Fruit fly (Drosophila melanogaster) whole organism, adult: ENCODE results near the gene CG5646.

ENCODE experiments used
- CG11617 ChIP-seq: fragments of 200-800 bp; sonication (Bioruptor generic); optimal IDR thresholded peaks from 2 replicates; lab custom pipeline; 2017; ENCODE audit warnings: mild to moderate bottlenecking, missing biosample characterization, missing genetic modification reagents, missing genetic modification characterization
- CG12768 ChIP-seq: fragments of 200-800 bp; sonication (Bioruptor generic); optimal IDR thresholded peaks from 2 replicates; lab custom pipeline; 2017; ENCODE audit warnings: missing biosample characterization, missing genetic modification characterization, mild to moderate bottlenecking, moderate library complexity, missing genetic modification reagents
- CG14711 ChIP-seq: fragments of 200-800 bp; sonication (Bioruptor generic); optimal IDR thresholded peaks from 2 replicates; lab custom pipeline; 2018; ENCODE audit warnings: missing biosample characterization, mild to moderate bottlenecking, missing genetic modification characterization, moderate library complexity
- CG1620 ChIP-seq: fragments of 200-800 bp; sonication (Bioruptor generic); optimal IDR thresholded peaks from 2 replicates; lab custom pipeline; 2016; ENCODE audit warnings: missing biosample characterization, missing genetic modification characterization
- CG33017 ChIP-seq: fragments of 200-800 bp; sonication (Bioruptor generic); optimal IDR thresholded peaks from 2 replicates; lab custom pipeline; 2018; ENCODE audit warnings: missing biosample characterization, mild to moderate bottlenecking, missing genetic modification characterization, moderate library complexity
- CG5204 ChIP-seq: fragments of 200-800 bp; sonication (Bioruptor generic); optimal IDR thresholded peaks from 2 replicates; lab custom pipeline; 2016; ENCODE audit warnings: missing biosample characterization, missing genetic modification characterization
- CG7045 ChIP-seq: fragments of 200-800 bp; sonication (Bioruptor generic); optimal IDR thresholded peaks from 2 replicates; lab custom pipeline; 2017; ENCODE audit warnings: missing biosample characterization, mild to moderate bottlenecking, missing genetic modification characterization
- CG7101 ChIP-seq: fragments of 200-800 bp; sonication (Bioruptor generic); optimal IDR thresholded peaks from 2 replicates; lab custom pipeline; 2018; ENCODE audit warnings: missing biosample characterization, mild to moderate bottlenecking, missing genetic modification characterization, moderate library complexity
- Crg-1 ChIP-seq: fragments of 200-800 bp; sonication (Bioruptor generic); optimal IDR thresholded peaks from 2 replicates; lab custom pipeline; 2016; ENCODE audit warnings: missing biosample characterization, missing genetic modification characterization
- Hr96 ChIP-seq: fragments of 200-800 bp; sonication (Bioruptor generic); optimal IDR thresholded peaks from 2 replicates; lab custom pipeline; 2016; ENCODE audit warnings: missing biosample characterization, missing genetic modification characterization
- Mnt ChIP-seq: fragments of 200-800 bp; sonication (Bioruptor generic); optimal IDR thresholded peaks from 2 replicates; lab custom pipeline; 2016; ENCODE audit warnings: missing biosample characterization, mild to moderate bottlenecking, missing genetic modification characterization
- bab1 ChIP-seq: fragments of 200-800 bp; sonication (Bioruptor generic); optimal IDR thresholded peaks from 3 replicates; lab custom pipeline; 2019; ENCODE audit warnings: missing biosample characterization, mild to moderate bottlenecking, missing genetic modification characterization, moderate library complexity
- cic ChIP-seq: fragments of 200-800 bp; sonication (Bioruptor generic); optimal IDR thresholded peaks from 2 replicates; lab custom pipeline; 2017; ENCODE audit warnings: missing biosample characterization, mild to moderate bottlenecking, missing genetic modification characterization, moderate library complexity
- cnc ChIP-seq, 2 experiments: fragments of >200 bp; optimal IDR thresholded peaks; 2 replicates each; lab custom pipeline; 2017
- kay ChIP-seq: fragments of 200-800 bp; sonication (Bioruptor generic); peaks from one replicate; lab custom pipeline; 2016; ENCODE audit warnings: missing biosample characterization, missing genetic modification characterization, borderline replicate concordance
- ovo ChIP-seq: fragments of 200-800 bp; sonication (Bioruptor generic); optimal IDR thresholded peaks from 2 replicates; lab custom pipeline; 2016; ENCODE audit warnings: missing biosample characterization, missing genetic modification characterization
- pad ChIP-seq: fragments of 200-800 bp; sonication (Bioruptor generic); optimal IDR thresholded peaks from 3 replicates; lab custom pipeline; 2017; ENCODE audit warnings: missing biosample characterization, missing genetic modification characterization, mild to moderate bottlenecking, moderate library complexity, missing genetic modification reagents
- tj ChIP-seq: fragments of 200-800 bp; sonication (Bioruptor generic); optimal IDR thresholded peaks from 3 replicates; lab custom pipeline; 2017; ENCODE audit warnings: missing biosample characterization, mild to moderate bottlenecking, missing genetic modification characterization, moderate library complexity
- toe ChIP-seq: fragments of 200-800 bp; sonication (Bioruptor generic); optimal IDR thresholded peaks from 2 replicates; lab custom pipeline; 2016; ENCODE audit warnings: missing biosample characterization, missing genetic modification characterization

Gene CG5646

DNA sequence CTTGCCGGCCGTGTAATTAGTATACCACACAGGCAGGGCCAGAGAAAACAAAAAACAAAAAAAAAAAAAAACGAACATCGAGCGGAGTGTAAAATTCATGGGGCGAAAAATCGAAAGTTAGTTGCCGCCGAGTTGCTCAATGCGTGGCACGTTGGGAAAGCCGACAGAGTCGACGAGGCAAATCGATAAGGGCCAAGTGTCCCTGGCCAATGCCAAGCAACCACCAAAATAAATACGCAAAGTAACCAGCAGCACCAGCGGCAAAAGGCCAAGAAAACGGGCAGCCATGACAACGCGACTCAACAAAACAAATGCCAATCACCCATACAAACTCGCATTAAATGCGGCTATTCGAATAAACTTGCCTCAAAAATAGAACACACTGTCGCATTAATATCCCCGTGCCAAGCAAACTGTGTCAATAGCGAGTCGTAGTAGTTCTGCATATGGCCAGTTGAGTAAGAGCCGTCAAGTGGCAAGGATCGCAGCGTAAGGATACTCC is 40.7 kb downstream of the CG5646 start, which contains the start of gene CG12885:
Gene CG12885 (plus strand): TSS at position 452 of the 502 bp plus-strand sequence.
- TF ChIP-seq Hr96 = no peak
- TF ChIP-seq CG7045 (GFP tag; lab: Kevin White, UChicago) = no peak
- no peak for TF ChIP-seq pad (GFP tag; lab: Kevin White, UChicago)
- no peak for TF ChIP-seq bab1 (GFP tag; lab: Kevin White, UChicago)
- TF ChIP-seq CG1620 (GFP tag; lab: Kevin White, UChicago) = no peak

DNA sequence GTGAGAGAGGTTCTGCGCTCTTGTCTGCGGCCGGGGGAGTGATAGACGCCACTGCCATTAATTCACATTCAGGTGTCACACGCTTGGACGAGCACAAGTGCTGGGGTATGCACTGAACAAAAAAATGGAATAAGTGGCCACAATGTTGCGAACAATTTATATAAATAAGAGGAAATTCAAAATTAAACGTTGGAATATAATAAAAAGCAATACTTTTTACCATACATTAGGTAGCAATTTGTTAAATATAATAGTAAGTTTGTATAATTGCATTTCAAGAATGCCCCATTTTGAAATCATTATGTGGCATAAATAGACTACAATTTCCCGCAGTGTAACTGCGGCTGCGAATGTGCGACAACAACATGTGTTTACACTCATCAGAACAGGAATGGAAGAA is 41.2 kb downstream of the CG5646 start:
- no peak for TF ChIP-seq CG5204 (GFP tag; lab: Kevin White, UChicago)
- no peak for TF ChIP-seq cic
- no peak for TF ChIP-seq Crg-1 (GFP tag; lab: Kevin White, UChicago)
- no peak for TF ChIP-seq CG33017
- no peak for TF ChIP-seq ovo
- TF ChIP-seq CG11617 (GFP tag; lab: Kevin White, UChicago) = no peak
- TF ChIP-seq cnc (optimal IDR thresholded peaks at IDR 0.05; lab: Kevin White, UChicago) = no peak
- TF ChIP-seq CG1620 (GFP tag; lab: Kevin White, UChicago) = no peak
- TF ChIP-seq toe (GFP tag; lab: Kevin White, UChicago) = no peak
- TF ChIP-seq tj = no peak

DNA sequence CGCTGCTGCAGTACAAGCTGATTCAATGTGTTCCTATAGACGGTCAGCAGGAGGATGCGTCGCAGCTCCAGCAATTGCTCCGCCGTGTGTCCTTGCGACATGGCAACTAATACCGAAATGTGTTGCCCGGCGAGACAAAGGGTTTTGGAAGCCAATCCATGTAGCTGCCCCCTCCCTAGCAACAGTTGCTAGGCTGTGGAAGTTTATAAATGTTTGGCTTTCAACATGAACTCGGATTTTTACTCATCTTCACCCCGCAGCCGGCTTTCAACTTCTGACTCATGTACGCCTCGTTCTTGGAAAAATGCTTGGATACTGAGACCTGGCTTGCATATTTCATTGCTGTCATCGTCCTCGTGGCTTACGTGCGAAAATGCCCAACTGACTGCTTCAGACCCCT is 44.0 kb downstream of the CG5646 start, which contains the start of gene CG13972:
Gene CG13972 (minus strand): TSS at position 101 of the 400 bp plus-strand sequence.
- TF ChIP-seq CG12768 (GFP tag; lab: Kevin White, UChicago) (no peak), toe (GFP tag; lab: Kevin White, UChicago) (no peak), cic (no peak), bab1 (GFP tag; lab: Kevin White, UChicago) (no peak), Crg-1 (GFP tag; lab: Kevin White, UChicago) (no peak), Mnt (GFP tag; lab: Kevin White, UChicago) (no peak), CG1620 (GFP tag; lab: Kevin White, UChicago) (no peak), cnc (optimal IDR thresholded peaks at IDR 0.05; lab: Kevin White, UChicago) (no peak), CG7101 (tag; lab: Kevin White, UChicago) (no peak), ovo (no peak), CG33017 (no peak), CG7045 (GFP tag; lab: Kevin White, UChicago) (no peak), CG11617 (GFP tag; lab: Kevin White, UChicago) (no peak), pad (GFP tag; lab: Kevin White, UChicago) (no peak), CG5204 (GFP tag; lab: Kevin White, UChicago) (no peak), Hr96 (no peak), kay (GFP tag; lab: Kevin White, UChicago) (no peak), CG14711 (tag; lab: Kevin White, UChicago) (no peak), tj (no peak)
